Worm (Caenorhabditis elegans) whole organism, young adult: ENCODE measurements around the gene R08F11.1.

Source experiments
- F49E8.2 ChIP-seq: sonication (generic microtip); optimal IDR thresholded peaks from 3 replicates; lab custom pipeline; 2017; ENCODE audit warnings: missing genetic modification characterization, mild to moderate bottlenecking, missing compliant biosample characterization, antibody characterized with exemption, moderate library complexity; ENCODE audit not compliant: insufficient read depth
- egrh-3 ChIP-seq: fragments of 200-800 bp; sonication (Bioruptor generic); IDR thresholded peaks from 2 replicates; pipeline ENCODE4 v1.3.6; 2022; ENCODE audit warnings: missing genetic modification reagents, missing genetic modification characterization, missing compliant biosample characterization
- snpc-4 ChIP-seq, 5 experiments: fragments of 150-350 bp in 1 of 5; sonication (generic microtip) in 4 of 5; optimal IDR thresholded peaks; 2 replicates each; lab custom pipeline; 2014 to 2018; ENCODE audit warnings: missing genetic modification characterization in 5 of 5, missing biosample characterization in 3 of 5, antibody characterized with exemption in 2 of 5, mild to moderate bottlenecking in 2 of 5, missing compliant biosample characterization in 2 of 5, missing genotype in 2 of 5, moderate library complexity in 2 of 5, missing genetic modification reagents in 1 of 5
- ztf-28 ChIP-seq: fragments of 200-800 bp; sonication (Bioruptor generic); IDR thresholded peaks from 2 replicates; pipeline ENCODE4 v1.3.6; 2022; ENCODE audit warnings: missing genetic modification reagents, missing genetic modification characterization, missing compliant biosample characterization

DNA sequence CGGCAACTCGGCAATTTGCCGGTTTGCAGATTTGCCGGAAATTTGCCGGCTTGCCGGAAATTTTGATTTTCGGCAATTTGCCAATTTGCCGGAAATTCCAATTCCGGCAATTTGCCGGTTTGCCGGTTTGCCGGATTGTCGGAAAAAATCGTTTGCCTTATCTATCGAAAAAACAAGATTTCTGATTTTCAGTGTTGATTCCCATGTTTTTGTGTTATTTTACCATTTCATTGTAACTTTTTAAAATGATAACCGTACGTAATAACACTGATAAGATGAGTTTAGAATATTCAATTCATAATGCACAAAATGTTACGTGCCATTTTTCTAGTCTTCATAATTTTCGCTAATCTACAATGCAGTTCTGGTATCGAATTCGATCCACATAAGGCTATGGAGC is 23.2 kb downstream of the R08F11.1 start, which contains the start of gene oac-55:
- TF ChIP-seq snpc-4 (GFP tag; optimal IDR thresholded peaks at IDR 0.05; lab: Kevin White, UChicago): no peak
- no peak for TF ChIP-seq snpc-4 (tag; optimal IDR thresholded peaks at IDR 0.05; lab: Kevin White, UChicago)
- no peak for TF ChIP-seq F49E8.2
- no peak for TF ChIP-seq egrh-3 (GFP tag; lab: Robert Waterston, UW)
- no peak for TF ChIP-seq ztf-28 (GFP tag; lab: Robert Waterston, UW)
